Worm (Caenorhabditis elegans): ENCODE data around the gene C06E1.11.

The C06E1.11 gene

DNA sequence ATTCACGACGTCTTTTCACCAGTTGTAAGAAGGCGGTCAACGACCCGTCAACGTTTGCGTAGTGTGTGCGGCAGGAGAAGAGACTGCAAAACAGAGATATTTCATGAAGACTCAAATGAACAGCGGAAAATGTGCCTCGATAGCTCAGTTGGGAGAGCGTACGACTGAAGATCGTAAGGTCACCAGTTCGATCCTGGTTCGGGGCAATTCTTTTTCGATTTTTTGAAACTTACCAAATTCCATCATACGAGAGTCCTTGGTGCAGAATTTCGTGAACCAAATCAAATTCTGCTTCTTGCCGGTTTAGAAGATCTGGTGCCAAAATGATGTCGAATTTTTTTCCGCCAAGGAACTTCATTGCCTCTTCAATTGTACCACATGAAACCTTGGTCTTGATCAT lies 36.4 kb upstream of the C06E1.11 start (continued):
- TF ChIP-seq unc-3 (GFP tag; conservative IDR thresholded peaks at IDR 0.05), result peak; percentile 46; the same call in 1 of the 2 replicates
- TF ChIP-seq unc-3 (tag; optimal IDR thresholded peaks at IDR 0.05), result no peak
- TF ChIP-seq hlh-8 (tag; optimal IDR thresholded peaks at IDR 0.05), result no peak
- TF ChIP-seq lim-6 (tag; optimal IDR thresholded peaks at IDR 0.05), result no peak
- no peak for TF ChIP-seq unc-55 (GFP tag; optimal IDR thresholded peaks at IDR 0.05)
- no peak for TF ChIP-seq pqm-1 (tag; optimal IDR thresholded peaks at IDR 0.05)
- no peak for TF ChIP-seq odd-2 (tag; optimal IDR thresholded peaks at IDR 0.05)
- no peak for TF ChIP-seq tbx-2 (tag; optimal IDR thresholded peaks at IDR 0.05)
- TF ChIP-seq nhr-232 (tag; optimal IDR thresholded peaks at IDR 0.05), result peak; percentile 37
- peak; percentile 21 for TF ChIP-seq sox-4 (tag; optimal IDR thresholded peaks at IDR 0.05)
- no peak for TF ChIP-seq K09A11.1 (tag; optimal IDR thresholded peaks at IDR 0.05; ENCODE audit: insufficient read depth)
- TF ChIP-seq lin-11 (tag; optimal IDR thresholded peaks at IDR 0.05), result peak; percentile 12
- TF ChIP-seq T23F11.4 (GFP tag; optimal IDR thresholded peaks at IDR 0.05), result no peak

DNA sequence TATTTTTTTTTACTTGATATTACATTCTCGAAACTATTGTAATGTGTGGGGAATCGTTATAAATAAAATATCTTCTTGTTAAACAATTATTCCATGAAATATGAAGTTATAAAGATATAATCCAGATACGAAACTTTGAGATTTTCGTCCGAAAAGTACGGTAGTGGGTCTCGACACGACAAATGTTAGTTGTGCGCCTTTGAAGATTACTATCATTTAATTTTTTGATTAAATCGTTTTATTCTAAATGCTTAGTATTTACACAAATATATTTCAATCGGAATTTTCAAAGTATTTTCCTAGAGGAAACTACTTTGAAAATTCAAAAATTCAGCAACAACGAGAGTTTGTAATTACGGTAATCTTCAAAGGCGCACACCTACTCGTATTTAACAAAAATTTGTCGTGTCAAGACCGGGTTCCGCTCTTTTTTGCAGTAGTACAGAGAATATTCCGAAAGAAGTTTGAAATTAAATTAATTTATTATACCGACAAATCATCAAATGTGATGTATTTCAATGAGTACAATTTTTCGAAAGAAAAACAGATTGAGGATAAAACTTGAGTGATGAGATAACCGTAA lies 35.7 kb upstream of the C06E1.11 start:
- TF ChIP-seq pros-1 (tag; optimal IDR thresholded peaks at IDR 0.05) (no peak), ceh-45 (GFP tag; IDR thresholded peaks at IDR 0.05) (no peak)

DNA sequence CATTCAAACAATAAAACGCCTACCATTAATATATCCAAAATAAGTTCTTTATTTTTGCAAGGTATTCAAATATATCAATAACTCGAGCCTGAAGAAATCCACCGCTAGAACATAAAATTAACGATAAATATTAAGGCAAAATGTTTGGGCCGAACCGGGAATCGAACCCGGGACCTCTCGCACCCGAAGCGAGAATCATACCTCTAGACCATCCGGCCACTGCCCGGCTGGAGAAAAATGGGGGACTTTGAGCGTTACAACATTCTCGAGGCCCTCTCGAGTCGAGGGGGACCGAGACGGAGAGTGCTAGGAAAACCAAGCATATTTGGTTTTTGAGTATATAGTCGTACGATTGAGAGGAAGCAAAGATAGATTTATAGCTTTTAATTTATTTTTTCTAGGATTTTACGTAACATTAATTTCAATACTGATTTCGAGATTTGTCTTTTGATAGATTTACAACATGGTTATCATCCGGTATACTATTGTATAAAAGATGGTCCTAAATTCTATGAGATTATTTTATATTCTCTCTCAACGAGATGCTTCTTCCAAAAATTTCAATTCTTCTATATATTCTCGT lies 33.8 kb upstream of the C06E1.11 start, which contains the start of gene flp-23:
TSS of gene flp-23 (plus strand) at position 533 of the 583 bp plus-strand sequence.
- TF ChIP-seq eyg-1 (tag; optimal IDR thresholded peaks at IDR 0.05) (peak; percentile 54), elt-4 (tag; optimal IDR thresholded peaks at IDR 0.05) (no peak), zip-5 (tag; optimal IDR thresholded peaks at IDR 0.05) (peak; percentile 53), ceh-19 (GFP tag; optimal IDR thresholded peaks at IDR 0.05) (peak; percentile 64), ceh-6 (GFP tag; optimal IDR thresholded peaks at IDR 0.05) (peak; percentile 59), unc-55 (GFP tag; optimal IDR thresholded peaks at IDR 0.05) (no peak), ceh-22 (tag; optimal IDR thresholded peaks at IDR 0.05) (no peak), hlh-6 (tag; optimal IDR thresholded peaks at IDR 0.05) (peak; percentile 60), pqm-1 (tag; optimal IDR thresholded peaks at IDR 0.05) (peak; percentile 17), ets-4 (tag; optimal IDR thresholded peaks at IDR 0.05) (peak; percentile 6), ceh-31 (tag; optimal IDR thresholded peaks at IDR 0.05) (peak; percentile 57), tbx-2 (tag; optimal IDR thresholded peaks at IDR 0.05) (peak; percentile 70), ttx-3 (tag; optimal IDR thresholded peaks at IDR 0.05) (peak; percentile 57), mec-3 (tag; optimal IDR thresholded peaks at IDR 0.05; ENCODE audit: borderline replicate concordance) (no peak), rnt-1 (tag; optimal IDR thresholded peaks at IDR 0.05) (peak; percentile 33), ceh-34 (tag; optimal IDR thresholded peaks at IDR 0.05) (peak; percentile 65), ceh-9 (tag; optimal IDR thresholded peaks at IDR 0.05) (peak; percentile 34), npax-4 (tag; optimal IDR thresholded peaks at IDR 0.05) (peak; percentile 60), C08G9.2 (tag; optimal IDR thresholded peaks at IDR 0.05) (peak; percentile 39), nfya-1 (tag; optimal IDR thresholded peaks at IDR 0.05) (peak; percentile 55), nhr-11 (tag; optimal IDR thresholded peaks at IDR 0.05) (no peak), fkh-10 (GFP tag; optimal IDR thresholded peaks at IDR 0.05) (no peak), dve-1 (tag; optimal IDR thresholded peaks at IDR 0.05) (peak; percentile 62), ref-2 (tag; optimal IDR thresholded peaks at IDR 0.05) (peak; percentile 58), pax-1 (tag; optimal IDR thresholded peaks at IDR 0.05) (no peak), T23F11.4 (GFP tag; optimal IDR thresholded peaks at IDR 0.05) (peak; percentile 51), pag-3 (tag; optimal IDR thresholded peaks at IDR 0.05; ENCODE audit: borderline replicate concordance) (no peak), unc-3 (GFP tag; conservative IDR thresholded peaks at IDR 0.05) (peak; percentile 65; the same call in 1 of the 2 replicates), unc-3 (tag; optimal IDR thresholded peaks at IDR 0.05) (peak; percentile 23), ceh-24 (tag; optimal IDR thresholded peaks at IDR 0.05) (peak; percentile 10), F13H6.1 (tag; optimal IDR thresholded peaks at IDR 0.05) (no peak), K02D7.2 (tag; optimal IDR thresholded peaks at IDR 0.05) (peak; percentile 42), fax-1 (tag; optimal IDR thresholded peaks at IDR 0.05) (peak; percentile 60), ama-1 (optimal IDR thresholded peaks at IDR 0.05) (no peak), C38D4.7 (GFP tag; optimal IDR thresholded peaks at IDR 0.05) (peak; percentile 54), ahr-1 (tag; optimal IDR thresholded peaks at IDR 0.05) (no peak), K09A11.1 (tag; optimal IDR thresholded peaks at IDR 0.05; ENCODE audit: insufficient read depth) (peak; percentile 56), tbx-7 (tag; optimal IDR thresholded peaks at IDR 0.05) (peak; percentile 16), ceh-48 (tag; optimal IDR thresholded peaks at IDR 0.05) (peak; percentile 60)
